Worm (Caenorhabditis elegans) whole organism, late embryonic: ENCODE measurements around the gene twf-2.

Experiments
- C38D4.7 ChIP-seq: fragments of 200-800 bp; sonication (Bioruptor generic); optimal IDR thresholded peaks from 2 replicates; lab custom pipeline; 2018; ENCODE audit warnings: mild to moderate bottlenecking, missing genetic modification characterization, moderate library complexity, missing compliant biosample characterization
- K02D7.2 ChIP-seq: sonication (generic microtip); optimal IDR thresholded peaks from 2 replicates; lab custom pipeline; 2017; ENCODE audit warnings: mild to moderate bottlenecking, missing genetic modification characterization, missing compliant biosample characterization
- K09A11.1 ChIP-seq: sonication (generic microtip); optimal IDR thresholded peaks from 2 replicates; lab custom pipeline; 2017; ENCODE audit warnings: antibody characterized with exemption, mild to moderate bottlenecking, missing genetic modification characterization, missing compliant biosample characterization; ENCODE audit not compliant: insufficient read depth
- Y22D7AL.16 ChIP-seq: sonication (generic microtip); optimal IDR thresholded peaks from 2 replicates; lab custom pipeline; 2016; ENCODE audit warnings: missing genetic modification characterization, missing compliant biosample characterization
- ama-1 ChIP-seq: fragments of 150-350 bp; optimal IDR thresholded peaks from 2 replicates; lab custom pipeline; 2014
- ceh-14 ChIP-seq: sonication (generic microtip); optimal IDR thresholded peaks from 2 replicates; lab custom pipeline; 2016; ENCODE audit warnings: missing genotype, missing genetic modification characterization, missing compliant biosample characterization
- ceh-19 ChIP-seq: fragments of 200-800 bp; sonication (Bioruptor generic); optimal IDR thresholded peaks from 2 replicates; lab custom pipeline; 2018; ENCODE audit warnings: mild to moderate bottlenecking, missing genetic modification characterization, missing compliant biosample characterization
- ceh-2 ChIP-seq: sonication (generic microtip); optimal IDR thresholded peaks from 2 replicates; lab custom pipeline; 2016; ENCODE audit warnings: missing genotype, missing genetic modification characterization, missing compliant biosample characterization
- ceh-22 ChIP-seq: sonication (generic microtip); optimal IDR thresholded peaks from 2 replicates; lab custom pipeline; 2017; ENCODE audit warnings: missing biosample characterization, missing genetic modification characterization
- ceh-24 ChIP-seq: sonication (generic microtip); optimal IDR thresholded peaks from 2 replicates; lab custom pipeline; 2016; ENCODE audit warnings: mild to moderate bottlenecking, missing genetic modification characterization, missing compliant biosample characterization
- ceh-31 ChIP-seq: sonication (generic microtip); optimal IDR thresholded peaks from 2 replicates; lab custom pipeline; 2016; ENCODE audit warnings: missing genetic modification characterization, missing compliant biosample characterization
- ceh-6 ChIP-seq: fragments of 200-800 bp; sonication (Bioruptor generic); optimal IDR thresholded peaks from 2 replicates; lab custom pipeline; 2018; ENCODE audit warnings: mild to moderate bottlenecking, missing genetic modification characterization, missing compliant biosample characterization
- ceh-9 ChIP-seq: sonication (generic microtip); optimal IDR thresholded peaks from 2 replicates; lab custom pipeline; 2016; ENCODE audit warnings: mild to moderate bottlenecking, missing genetic modification characterization, inconsistent platforms, missing compliant biosample characterization
- elt-2 ChIP-seq: sonication (generic microtip); optimal IDR thresholded peaks from 2 replicates; lab custom pipeline; 2016; ENCODE audit warnings: missing genetic modification reagents, missing genetic modification characterization, missing compliant biosample characterization
- eyg-1 ChIP-seq: sonication (generic microtip); optimal IDR thresholded peaks from 2 replicates; lab custom pipeline; 2016; ENCODE audit warnings: missing genotype, missing genetic modification characterization, missing compliant biosample characterization
- fkh-10 ChIP-seq: fragments of 150-350 bp; optimal IDR thresholded peaks from 2 replicates; lab custom pipeline; 2014; ENCODE audit warnings: missing biosample characterization, missing genetic modification reagents, missing genetic modification characterization
- fkh-6 ChIP-seq: sonication (generic microtip); optimal IDR thresholded peaks from 2 replicates; lab custom pipeline; 2016; ENCODE audit warnings: missing genetic modification characterization, missing compliant biosample characterization
- gmeb-2 ChIP-seq: sonication (generic microtip); optimal IDR thresholded peaks from 2 replicates; lab custom pipeline; 2016; ENCODE audit warnings: missing genetic modification characterization, inconsistent platforms, missing compliant biosample characterization
- hlh-30 ChIP-seq: sonication (generic microtip); optimal IDR thresholded peaks from 2 replicates; lab custom pipeline; 2017; ENCODE audit warnings: antibody characterized with exemption, missing genetic modification characterization, missing compliant biosample characterization; ENCODE audit not compliant: insufficient read depth
- hlh-8 ChIP-seq: sonication (generic microtip); optimal IDR thresholded peaks from 2 replicates; lab custom pipeline; 2016; ENCODE audit warnings: missing genotype, missing genetic modification characterization, missing compliant biosample characterization
- lim-6 ChIP-seq: sonication (generic microtip); optimal IDR thresholded peaks from 2 replicates; lab custom pipeline; 2016; ENCODE audit warnings: missing genetic modification characterization, missing compliant biosample characterization
- nhr-11 ChIP-seq: fragments of 150-350 bp; optimal IDR thresholded peaks from 2 replicates; lab custom pipeline; 2014; ENCODE audit warnings: missing biosample characterization, missing genetic modification characterization
- npax-4 ChIP-seq: sonication (generic microtip); optimal IDR thresholded peaks from 2 replicates; lab custom pipeline; 2016; ENCODE audit warnings: missing genetic modification characterization, missing compliant biosample characterization
- odd-2 ChIP-seq: sonication (generic microtip); optimal IDR thresholded peaks from 2 replicates; lab custom pipeline; 2017; ENCODE audit warnings: antibody characterized with exemption, mild to moderate bottlenecking, missing genetic modification characterization, missing compliant biosample characterization
- pat-9 ChIP-seq: fragments of 200-800 bp; sonication (Bioruptor generic); optimal IDR thresholded peaks from 2 replicates; lab custom pipeline; 2018; ENCODE audit warnings: mild to moderate bottlenecking, missing genetic modification characterization, moderate library complexity, missing compliant biosample characterization
- pax-1 ChIP-seq: fragments of 150-350 bp; optimal IDR thresholded peaks from 2 replicates; lab custom pipeline; 2014; ENCODE audit warnings: missing biosample characterization, missing genetic modification characterization
- pha-4 ChIP-seq: fragments of 150-350 bp; optimal IDR thresholded peaks from 2 replicates; lab custom pipeline; 2018; ENCODE audit warnings: missing biosample characterization, missing genetic modification reagents, missing genetic modification characterization
- sox-2 ChIP-seq: fragments of 200-800 bp; sonication (Bioruptor generic); IDR thresholded peaks from 2 replicates; pipeline ENCODE4 v1.3.6; 2022; ENCODE audit warnings: missing genetic modification reagents, missing genetic modification characterization, missing compliant biosample characterization
- sox-4 ChIP-seq: sonication (generic microtip); optimal IDR thresholded peaks from 2 replicates; lab custom pipeline; 2017; ENCODE audit warnings: mild to moderate bottlenecking, missing genetic modification characterization, inconsistent platforms, missing compliant biosample characterization
- syd-9 ChIP-seq: sonication (generic microtip); optimal IDR thresholded peaks from 2 replicates; lab custom pipeline; 2016; ENCODE audit warnings: mild to moderate bottlenecking, missing genetic modification characterization, moderate library complexity, missing compliant biosample characterization
- unc-42 ChIP-seq: sonication (generic microtip); optimal IDR thresholded peaks from 2 replicates; lab custom pipeline; 2016; ENCODE audit warnings: missing genotype, missing genetic modification characterization, missing compliant biosample characterization
- unc-55 ChIP-seq: sonication (generic microtip); optimal IDR thresholded peaks from 2 replicates; lab custom pipeline; 2017; ENCODE audit warnings: missing biosample characterization, missing genetic modification reagents, missing genetic modification characterization
- ztf-16 ChIP-seq: sonication (generic microtip); optimal IDR thresholded peaks from 2 replicates; lab custom pipeline; 2017; ENCODE audit warnings: missing genetic modification characterization, missing compliant biosample characterization

twf-2 gene

ce11 chrX:16482944-16483343, 36.9 kb downstream of the twf-2 start:
- TF ChIP-seq odd-2 (tag; lab: Kevin White, UChicago), result no peak
- TF ChIP-seq Y22D7AL.16 (tag; lab: Kevin White, UChicago), result no peak
- TF ChIP-seq ceh-19, result no peak
- no peak for TF ChIP-seq fkh-6
- TF ChIP-seq gmeb-2 (tag; lab: Kevin White, UChicago), result no peak
- TF ChIP-seq C38D4.7 (GFP tag; lab: Kevin White, UChicago), result no peak
- TF ChIP-seq syd-9, result no peak
- no peak for TF ChIP-seq nhr-11 (tag; lab: Kevin White, UChicago)
- no peak for TF ChIP-seq ceh-22
- no peak for TF ChIP-seq ceh-9
- TF ChIP-seq sox-4 (tag; lab: Kevin White, UChicago), result no peak
- TF ChIP-seq ceh-2 (tag; lab: Kevin White, UChicago), result no peak
- no peak for TF ChIP-seq lim-6 (tag; lab: Kevin White, UChicago)
- TF ChIP-seq sox-2 (GFP tag; lab: Robert Waterston, UW), result no peak
- TF ChIP-seq ztf-16 (tag; lab: Kevin White, UChicago), result no peak
- no peak for TF ChIP-seq eyg-1
- no peak for TF ChIP-seq pat-9 (tag; lab: Kevin White, UChicago)
- TF ChIP-seq ceh-14 (tag; lab: Kevin White, UChicago), result no peak
- TF ChIP-seq hlh-30 (tag; lab: Kevin White, UChicago), result no peak

DNA sequence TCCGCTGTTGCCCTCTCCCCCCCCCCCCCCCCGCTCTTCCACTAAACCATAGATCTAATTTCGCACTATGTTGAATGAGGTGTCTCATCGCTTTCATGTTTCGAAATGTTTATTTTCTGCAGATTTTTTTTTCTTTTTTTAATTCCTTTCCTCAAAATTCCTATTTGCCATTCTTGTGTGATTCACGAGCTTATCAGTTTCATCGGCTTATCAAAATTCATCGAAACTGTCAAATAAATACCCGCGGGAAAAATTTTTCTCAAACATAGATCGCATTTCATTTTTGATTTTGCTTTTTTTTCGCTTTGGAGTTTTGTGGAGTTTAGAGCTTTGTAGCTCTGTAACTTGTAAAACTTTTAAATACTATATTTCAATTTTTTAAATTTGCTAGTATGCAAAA, 38.0 kb downstream of the twf-2 start:
- TF ChIP-seq fkh-10 (GFP tag; lab: Kevin White, UChicago) (no peak), ceh-31 (tag; lab: Kevin White, UChicago) (no peak), C38D4.7 (GFP tag; lab: Kevin White, UChicago) (no peak), ceh-14 (tag; lab: Kevin White, UChicago) (no peak), npax-4 (tag; lab: Kevin White, UChicago) (no peak), ceh-6 (GFP tag; lab: Kevin White, UChicago) (no peak)

DNA sequence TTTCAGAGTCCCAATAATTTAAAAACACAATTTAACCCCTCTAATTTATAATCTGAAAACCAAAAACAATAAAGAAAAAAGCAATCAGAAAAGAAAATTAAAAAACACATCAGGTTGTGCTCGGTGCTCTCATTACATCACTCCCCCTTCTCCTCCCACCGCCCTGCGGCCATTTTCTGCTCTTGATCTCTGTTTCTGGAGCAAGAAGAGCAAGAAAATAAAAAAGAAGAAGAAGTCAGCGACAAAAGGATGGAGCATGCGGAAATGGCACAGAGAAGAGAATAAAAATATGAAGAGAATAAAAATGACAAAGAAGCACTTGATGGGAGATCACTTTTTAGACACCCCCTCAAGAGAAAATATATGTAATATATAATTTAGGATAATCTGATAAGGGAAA, 38.7 kb downstream of the twf-2 start:
- TF ChIP-seq unc-42 (tag; lab: Kevin White, UChicago) (peak; percentile 22), eyg-1 (no peak), ceh-24 (tag; lab: Kevin White, UChicago) (no peak), odd-2 (tag; lab: Kevin White, UChicago) (no peak), unc-55 (no peak), lim-6 (tag; lab: Kevin White, UChicago) (no peak), pha-4 (no peak), K09A11.1 (tag; lab: Kevin White, UChicago) (no peak), ama-1 (no peak), K02D7.2 (tag; lab: Kevin White, UChicago) (no peak), ceh-22 (no peak), pax-1 (tag; lab: Kevin White, UChicago) (no peak), hlh-8 (tag; lab: Kevin White, UChicago) (no peak), ceh-14 (tag; lab: Kevin White, UChicago) (peak; percentile 54), elt-2 (no peak)

- TF ChIP-seq unc-42 (tag; lab: Kevin White, UChicago), result peak; percentile 33
- no peak for TF ChIP-seq hlh-30 (tag; lab: Kevin White, UChicago)
Observed at ce11 chrX:16485322-16485721, 39.3 kb downstream of the twf-2 start.

DNA sequence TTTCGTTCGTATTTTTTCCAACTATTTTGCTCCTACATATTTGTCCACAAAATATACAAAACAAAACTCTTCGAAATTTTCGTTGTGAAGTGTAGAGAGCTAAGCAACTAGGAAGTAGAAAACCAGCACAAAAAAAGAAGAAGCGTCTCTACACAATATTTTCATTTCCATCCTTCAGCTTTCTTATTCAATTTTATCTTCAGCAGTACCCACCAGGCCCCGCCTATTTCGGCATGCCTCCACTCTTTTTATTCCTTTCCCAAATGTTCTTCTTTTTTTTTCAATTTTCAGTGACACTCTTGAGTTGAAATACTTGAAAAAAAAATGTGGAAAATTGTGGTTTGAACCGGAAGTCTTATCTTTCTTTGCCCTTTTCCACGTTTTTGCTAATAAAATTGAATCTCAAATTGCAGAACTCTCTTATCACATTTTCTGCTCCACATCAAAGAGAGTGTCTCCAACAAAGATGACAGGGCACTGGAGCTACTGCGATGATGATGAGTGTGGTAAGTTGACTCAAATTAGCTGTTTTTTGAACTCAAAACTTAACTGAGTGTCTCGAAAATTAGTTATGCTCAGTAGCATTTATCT, 41.2 kb downstream of the twf-2 start, which contains the start of gene cah-3:
TSS of gene cah-3 (plus strand) at position 414 of the 591 bp plus-strand sequence.
- TF ChIP-seq unc-42 (tag; lab: Kevin White, UChicago) (peak; percentile 77), C38D4.7 (GFP tag; lab: Kevin White, UChicago) (no peak)
